Fruit fly (Drosophila melanogaster) whole organism, adult: Measurements from ENCODE around the gene Smox.
A peak's percentile ranks its signal among the peaks of the same experiment; 100 is the strongest.

Experiments
- CG11617 ChIP-seq: fragments of 200-800 bp; sonication (Bioruptor generic); optimal IDR thresholded peaks from 2 replicates; lab custom pipeline; 2017; ENCODE audit warnings: mild to moderate bottlenecking, missing biosample characterization, missing genetic modification reagents, missing genetic modification characterization
- CG12768 ChIP-seq: fragments of 200-800 bp; sonication (Bioruptor generic); optimal IDR thresholded peaks from 2 replicates; lab custom pipeline; 2017; ENCODE audit warnings: missing biosample characterization, missing genetic modification characterization, mild to moderate bottlenecking, moderate library complexity, missing genetic modification reagents
- CG14711 ChIP-seq: fragments of 200-800 bp; sonication (Bioruptor generic); optimal IDR thresholded peaks from 2 replicates; lab custom pipeline; 2018; ENCODE audit warnings: missing biosample characterization, mild to moderate bottlenecking, missing genetic modification characterization, moderate library complexity
- CG1620 ChIP-seq: fragments of 200-800 bp; sonication (Bioruptor generic); optimal IDR thresholded peaks from 2 replicates; lab custom pipeline; 2016; ENCODE audit warnings: missing biosample characterization, missing genetic modification characterization
- CG33017 ChIP-seq: fragments of 200-800 bp; sonication (Bioruptor generic); optimal IDR thresholded peaks from 2 replicates; lab custom pipeline; 2018; ENCODE audit warnings: missing biosample characterization, mild to moderate bottlenecking, missing genetic modification characterization, moderate library complexity
- CG5204 ChIP-seq: fragments of 200-800 bp; sonication (Bioruptor generic); optimal IDR thresholded peaks from 2 replicates; lab custom pipeline; 2016; ENCODE audit warnings: missing biosample characterization, missing genetic modification characterization
- CG7045 ChIP-seq: fragments of 200-800 bp; sonication (Bioruptor generic); optimal IDR thresholded peaks from 2 replicates; lab custom pipeline; 2017; ENCODE audit warnings: missing biosample characterization, mild to moderate bottlenecking, missing genetic modification characterization
- CG7101 ChIP-seq: fragments of 200-800 bp; sonication (Bioruptor generic); optimal IDR thresholded peaks from 2 replicates; lab custom pipeline; 2018; ENCODE audit warnings: missing biosample characterization, mild to moderate bottlenecking, missing genetic modification characterization, moderate library complexity
- Clk ChIP-seq: fragments of 200-800 bp; sonication (Bioruptor generic); optimal IDR thresholded peaks from 2 replicates; lab custom pipeline; 2017; ENCODE audit warnings: missing biosample characterization, missing genetic modification characterization
- Crg-1 ChIP-seq: fragments of 200-800 bp; sonication (Bioruptor generic); optimal IDR thresholded peaks from 2 replicates; lab custom pipeline; 2016; ENCODE audit warnings: missing biosample characterization, missing genetic modification characterization
- Hr96 ChIP-seq: fragments of 200-800 bp; sonication (Bioruptor generic); optimal IDR thresholded peaks from 2 replicates; lab custom pipeline; 2016; ENCODE audit warnings: missing biosample characterization, missing genetic modification characterization
- Mnt ChIP-seq: fragments of 200-800 bp; sonication (Bioruptor generic); optimal IDR thresholded peaks from 2 replicates; lab custom pipeline; 2016; ENCODE audit warnings: missing biosample characterization, mild to moderate bottlenecking, missing genetic modification characterization
- bab1 ChIP-seq: fragments of 200-800 bp; sonication (Bioruptor generic); optimal IDR thresholded peaks from 3 replicates; lab custom pipeline; 2019; ENCODE audit warnings: missing biosample characterization, mild to moderate bottlenecking, missing genetic modification characterization, moderate library complexity
- cic ChIP-seq: fragments of 200-800 bp; sonication (Bioruptor generic); optimal IDR thresholded peaks from 2 replicates; lab custom pipeline; 2017; ENCODE audit warnings: missing biosample characterization, mild to moderate bottlenecking, missing genetic modification characterization, moderate library complexity
- cnc ChIP-seq, 2 experiments: fragments of >200 bp; optimal IDR thresholded peaks; 2 replicates each; lab custom pipeline; 2017
- kay ChIP-seq: fragments of 200-800 bp; sonication (Bioruptor generic); peaks from one replicate; lab custom pipeline; 2016; ENCODE audit warnings: missing biosample characterization, missing genetic modification characterization, borderline replicate concordance
- ovo ChIP-seq: fragments of 200-800 bp; sonication (Bioruptor generic); optimal IDR thresholded peaks from 2 replicates; lab custom pipeline; 2016; ENCODE audit warnings: missing biosample characterization, missing genetic modification characterization
- pad ChIP-seq: fragments of 200-800 bp; sonication (Bioruptor generic); optimal IDR thresholded peaks from 3 replicates; lab custom pipeline; 2017; ENCODE audit warnings: missing biosample characterization, missing genetic modification characterization, mild to moderate bottlenecking, moderate library complexity, missing genetic modification reagents
- tj ChIP-seq: fragments of 200-800 bp; sonication (Bioruptor generic); optimal IDR thresholded peaks from 3 replicates; lab custom pipeline; 2017; ENCODE audit warnings: missing biosample characterization, mild to moderate bottlenecking, missing genetic modification characterization, moderate library complexity
- toe ChIP-seq: fragments of 200-800 bp; sonication (Bioruptor generic); optimal IDR thresholded peaks from 2 replicates; lab custom pipeline; 2016; ENCODE audit warnings: missing biosample characterization, missing genetic modification characterization

Smox gene

dm6 chrX:8158942-8159472, 16.9 kb upstream of the Smox start:
- TF ChIP-seq CG11617 (GFP tag; lab: Kevin White, UChicago) = no peak
- no peak for TF ChIP-seq CG7101 (tag; lab: Kevin White, UChicago)

DNA sequence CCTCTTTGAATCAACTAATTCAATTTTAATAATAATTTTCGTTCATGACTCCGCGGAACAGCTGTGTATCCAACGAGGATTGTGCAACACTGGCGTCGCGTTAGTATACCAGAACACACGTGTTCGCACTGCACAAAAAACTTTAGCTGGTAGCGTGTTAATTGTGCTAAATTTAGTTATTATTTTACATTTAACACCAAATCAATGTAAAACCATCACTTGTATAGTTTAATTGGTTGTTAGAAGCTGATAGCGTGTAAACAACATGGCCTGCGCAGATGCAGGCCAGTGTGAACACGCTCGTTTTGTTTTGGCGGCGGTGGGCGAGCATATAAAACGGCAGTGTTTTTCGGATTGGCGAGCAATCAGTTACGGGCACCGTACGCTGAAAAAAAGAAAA, 15.2 kb upstream of the Smox start, which contains the start of the genes Traf6 and GIIIspla2:
Gene Traf6 (minus strand): TSS at position 93 of the 400 bp plus-strand sequence.
Gene GIIIspla2 (plus strand): TSS at position 335 of the 400 bp plus-strand sequence.
- TF ChIP-seq Hr96 (GFP tag; lab: Kevin White, UChicago) (no peak), CG7101 (tag; lab: Kevin White, UChicago) (peak; percentile 90), tj (GFP tag; lab: Kevin White, UChicago) (peak; percentile 71), Crg-1 (GFP tag; lab: Kevin White, UChicago) (peak; percentile 68), Clk (GFP tag; lab: Kevin White, UChicago) (peak; percentile 54), CG5204 (peak; percentile 76), CG12768 (GFP tag; lab: Kevin White, UChicago) (peak; percentile 66), CG11617 (GFP tag; lab: Kevin White, UChicago) (peak; percentile 87), CG1620 (GFP tag; lab: Kevin White, UChicago) (peak; percentile 87), ovo (GFP tag; lab: Kevin White, UChicago) (peak; percentile 81), cnc (optimal IDR thresholded peaks at IDR 0.05; lab: Kevin White, UChicago) (no peak), kay (GFP tag; lab: Kevin White, UChicago) (no peak), pad (GFP tag; lab: Kevin White, UChicago) (peak; percentile 81), CG33017 (peak; percentile 76), CG14711 (peak; percentile 80), cic (GFP tag; lab: Kevin White, UChicago) (peak; percentile 51), bab1 (GFP tag; lab: Kevin White, UChicago) (peak; percentile 78), CG7045 (GFP tag; lab: Kevin White, UChicago) (peak; percentile 74), toe (GFP tag; lab: Kevin White, UChicago) (peak; percentile 73), Mnt (GFP tag; lab: Kevin White, UChicago) (peak; percentile 92)

DNA sequence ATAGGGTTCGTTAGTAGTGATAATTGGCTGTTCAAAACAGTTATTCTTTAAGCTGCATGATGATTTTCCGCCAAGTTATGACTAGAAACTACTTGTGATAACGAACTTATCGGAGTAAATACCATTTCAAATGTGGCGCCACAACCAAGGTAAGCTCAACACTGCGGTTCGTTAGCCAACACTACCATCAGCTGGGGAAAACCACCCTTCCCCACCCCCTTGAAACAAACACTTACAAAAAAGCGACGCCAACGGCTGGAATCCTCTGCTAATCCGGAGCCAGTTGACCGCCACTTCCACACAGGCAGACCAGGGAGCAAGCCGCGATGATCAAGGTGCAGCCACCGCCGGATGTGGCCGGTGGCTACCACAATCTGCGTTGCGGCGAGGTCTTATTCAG, 10.6 kb upstream of the Smox start, which contains the start of gene CG18262:
Gene CG18262 (plus strand): TSS at position 231 of the 400 bp plus-strand sequence.
- TF ChIP-seq bab1 (GFP tag; lab: Kevin White, UChicago) = peak; percentile 21
- TF ChIP-seq pad (GFP tag; lab: Kevin White, UChicago) = peak; percentile 56
- peak; percentile 54 for TF ChIP-seq CG1620 (GFP tag; lab: Kevin White, UChicago)
- TF ChIP-seq CG12768 (GFP tag; lab: Kevin White, UChicago) = peak; percentile 11
- TF ChIP-seq Clk (GFP tag; lab: Kevin White, UChicago) = no peak
- TF ChIP-seq Hr96 (GFP tag; lab: Kevin White, UChicago) = no peak
- TF ChIP-seq CG11617 (GFP tag; lab: Kevin White, UChicago) = no peak
- no peak for TF ChIP-seq kay (GFP tag; lab: Kevin White, UChicago)
- TF ChIP-seq CG33017 = no peak
- TF ChIP-seq Mnt (GFP tag; lab: Kevin White, UChicago) = peak; percentile 25
- no peak for TF ChIP-seq toe (GFP tag; lab: Kevin White, UChicago)
- TF ChIP-seq tj (GFP tag; lab: Kevin White, UChicago) = no peak
- peak; percentile 45 for TF ChIP-seq CG7101 (tag; lab: Kevin White, UChicago)
- TF ChIP-seq Crg-1 (GFP tag; lab: Kevin White, UChicago) = peak; percentile 48
- no peak for TF ChIP-seq CG14711

DNA sequence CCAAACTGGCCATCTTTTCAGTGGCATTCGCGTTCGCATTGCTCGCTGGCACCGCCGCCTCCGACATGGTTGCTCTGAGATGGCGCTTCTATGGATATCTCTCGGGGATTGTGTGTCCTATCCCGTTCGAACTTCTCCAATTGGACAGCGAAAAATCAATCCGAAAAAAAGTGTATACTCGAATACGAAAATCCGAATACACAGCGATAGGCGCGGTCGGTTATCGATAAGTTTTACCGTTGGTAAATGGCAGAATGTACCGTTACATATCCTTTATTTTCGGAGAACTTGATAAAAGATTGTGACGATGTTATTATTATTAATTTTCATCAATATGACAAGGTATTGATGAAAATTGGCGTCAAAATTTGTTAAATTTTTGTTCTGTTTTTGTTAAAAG, 10.0 kb upstream of the Smox start, which contains the start of gene Gbeta5:
Gene Gbeta5 (minus strand): TSS at position 199 of the 400 bp plus-strand sequence.
- TF ChIP-seq cnc (optimal IDR thresholded peaks at IDR 0.05; lab: Kevin White, UChicago) = no peak
- TF ChIP-seq ovo (GFP tag; lab: Kevin White, UChicago) = peak; percentile 64

dm6 chrX:8148556-8148955, 6.5 kb upstream of the Smox start, which contains the start of gene CG10959:
Gene CG10959 (plus strand): TSS chrX:8148783.
- no peak for TF ChIP-seq cic (GFP tag; lab: Kevin White, UChicago)
- TF ChIP-seq pad (GFP tag; lab: Kevin White, UChicago) = no peak
- no peak for TF ChIP-seq tj (GFP tag; lab: Kevin White, UChicago)
- no peak for TF ChIP-seq CG33017
- no peak for TF ChIP-seq Hr96 (GFP tag; lab: Kevin White, UChicago)
- no peak for TF ChIP-seq toe (GFP tag; lab: Kevin White, UChicago)

dm6 chrX:8147649-8148048, 5.6 kb upstream of the Smox start, which contains the start of gene CG15336:
Gene CG15336 (plus strand): TSS chrX:8147949.
- no peak for TF ChIP-seq Clk (GFP tag; lab: Kevin White, UChicago)
- TF ChIP-seq CG1620 (GFP tag; lab: Kevin White, UChicago) = no peak
- no peak for TF ChIP-seq cic (GFP tag; lab: Kevin White, UChicago)
- TF ChIP-seq CG12768 (GFP tag; lab: Kevin White, UChicago) = no peak
- no peak for TF ChIP-seq CG11617 (GFP tag; lab: Kevin White, UChicago)
- no peak for TF ChIP-seq pad (GFP tag; lab: Kevin White, UChicago)
- TF ChIP-seq CG14711 = no peak
- no peak for TF ChIP-seq Hr96 (GFP tag; lab: Kevin White, UChicago)
- no peak for TF ChIP-seq CG7101 (tag; lab: Kevin White, UChicago)
- no peak for TF ChIP-seq toe (GFP tag; lab: Kevin White, UChicago)
